Fruit fly (Drosophila melanogaster): ENCODE measurements around the gene CG17068.

dm6 chrX:20269669-20270068, 18.8 kb upstream of the CG17068 start, which contains the start of gene Inx6:
- TF ChIP-seq ttk (optimal IDR thresholded peaks at IDR 0.05) (no peak), Sin3A (optimal IDR thresholded peaks at IDR 0.05) (no peak), psq (optimal IDR thresholded peaks at IDR 0.05) (no peak), Myc (optimal IDR thresholded peaks at IDR 0.05) (no peak), insv (optimal IDR thresholded peaks at IDR 0.05) (no peak), h (optimal IDR thresholded peaks at IDR 0.05) (no peak)
